Worm (Caenorhabditis elegans) whole organism, mixed stage, embryonic: ENCODE results near the gene math-33.
"Not testable (repeated sequence)": the region's sequence is repeated elsewhere in the genome, so short reads cannot be mapped to it uniquely, and the experiment has no call there.

ENCODE experiments used
- ceh-39 ChIP-seq: fragments of 150-350 bp; optimal IDR thresholded peaks from 2 replicates; lab custom pipeline; 2014; ENCODE audit warnings: missing biosample characterization, missing genetic modification characterization
- ces-1 ChIP-seq: fragments of 150-350 bp; optimal IDR thresholded peaks from 2 replicates; lab custom pipeline; 2014; ENCODE audit warnings: missing biosample characterization, missing genetic modification reagents, missing genetic modification characterization
- elt-1 ChIP-seq: sonication (generic microtip); optimal IDR thresholded peaks from 2 replicates; lab custom pipeline; 2017; ENCODE audit warnings: missing genetic modification characterization, mild to moderate bottlenecking, missing compliant biosample characterization, antibody characterized with exemption, moderate library complexity, borderline replicate concordance; ENCODE audit not compliant: insufficient read depth
- hlh-1 ChIP-seq: fragments of 150-350 bp; optimal IDR thresholded peaks from 2 replicates; lab custom pipeline; 2014; ENCODE audit warnings: missing biosample characterization, missing genetic modification reagents, missing genetic modification characterization
- nhr-12 ChIP-seq: fragments of 150-350 bp; optimal IDR thresholded peaks from 2 replicates; lab custom pipeline; 2014; ENCODE audit warnings: missing biosample characterization, missing genetic modification characterization
- nhr-76 ChIP-seq: sonication (generic microtip); optimal IDR thresholded peaks from 2 replicates; lab custom pipeline; 2017; ENCODE audit warnings: missing biosample characterization, missing genetic modification characterization
- snpc-4 ChIP-seq: fragments of 150-350 bp; optimal IDR thresholded peaks from 2 replicates; lab custom pipeline; 2014; ENCODE audit warnings: missing biosample characterization, missing genetic modification characterization
- tbx-8 ChIP-seq: fragments of 200-800 bp; sonication (Bioruptor generic); optimal IDR thresholded peaks from 2 replicates; lab custom pipeline; 2018; ENCODE audit warnings: mild to moderate bottlenecking, missing genetic modification characterization, moderate library complexity, missing compliant biosample characterization
- unc-39 ChIP-seq: fragments of 150-350 bp; optimal IDR thresholded peaks from 2 replicates; lab custom pipeline; 2014; ENCODE audit warnings: missing biosample characterization, missing genetic modification characterization
- unc-62 ChIP-seq: fragments of 150-350 bp; optimal IDR thresholded peaks from 2 replicates; lab custom pipeline; 2014; ENCODE audit warnings: missing biosample characterization, missing genetic modification reagents, missing genetic modification characterization

ce11 chrV:11109647-11110046 lies 4.1 kb upstream of the math-33 start, which contains the start of gene Y42A5A.5:
- TF ChIP-seq nhr-12 (tag; lab: Kevin White, UChicago); tbx-8 (GFP tag; lab: Kevin White, UChicago); elt-1 (tag; lab: Kevin White, UChicago); unc-39 (tag; lab: Kevin White, UChicago); hlh-1; ces-1 (GFP tag; lab: Kevin White, UChicago); snpc-4; ceh-39; unc-62; nhr-76 (tag; lab: Kevin White, UChicago): not testable (repeated sequence)
